Worm (Caenorhabditis elegans) whole organism, L1 larva: ENCODE measurements around the gene ZK563.7.

ENCODE experiments used
- Y116A8C.19 ChIP-seq: sonication (generic microtip); optimal IDR thresholded peaks from 2 replicates; lab custom pipeline; 2016; ENCODE audit warnings: missing compliant biosample characterization, missing genetic modification characterization, borderline replicate concordance
- aha-1 ChIP-seq: fragments of 150-350 bp; optimal IDR thresholded peaks from 2 replicates; lab custom pipeline; 2014; ENCODE audit warnings: missing biosample characterization, missing genetic modification characterization
- ama-1 ChIP-seq: fragments of 150-350 bp; optimal IDR thresholded peaks from 2 replicates; lab custom pipeline; 2014
- blmp-1 ChIP-seq: fragments of 150-350 bp; optimal IDR thresholded peaks from 2 replicates; lab custom pipeline; 2014; ENCODE audit warnings: missing biosample characterization, missing genetic modification characterization
- ceh-82 ChIP-seq, 3 experiments: fragments of 150-350 bp in 1 of 3; sonication (generic microtip) in 2 of 3; optimal IDR thresholded peaks; 2 replicates each; lab custom pipeline; 2014 to 2017; ENCODE audit warnings: missing biosample characterization in 3 of 3, missing genetic modification characterization in 3 of 3
- ceh-88 ChIP-seq: fragments of 200-800 bp; sonication (Bioruptor generic); IDR thresholded peaks from 2 replicates; pipeline ENCODE4 v1.3.6; 2022; ENCODE audit warnings: missing genetic modification characterization, missing compliant biosample characterization
- dsc-1 ChIP-seq: sonication (generic microtip); optimal IDR thresholded peaks from 2 replicates; lab custom pipeline; 2016; ENCODE audit warnings: mild to moderate bottlenecking, missing genetic modification characterization, missing compliant biosample characterization
- egl-13 ChIP-seq: sonication (generic microtip); optimal IDR thresholded peaks from 2 replicates; lab custom pipeline; 2016; ENCODE audit warnings: missing genotype, missing genetic modification reagents, missing genetic modification characterization, missing compliant biosample characterization
- egl-27 ChIP-seq, 2 experiments: fragments of 150-350 bp in 1 of 2; sonication (generic microtip); optimal IDR thresholded peaks; 3 replicates each; lab custom pipeline; 2017 to 2018; ENCODE audit warnings: missing biosample characterization in 2 of 2, missing genetic modification characterization in 2 of 2, missing genetic modification reagents in 2 of 2
- elt-2 ChIP-seq: sonication (generic microtip); optimal IDR thresholded peaks from 2 replicates; lab custom pipeline; 2016; ENCODE audit warnings: missing genetic modification characterization, mild to moderate bottlenecking, inconsistent platforms, missing compliant biosample characterization, missing genetic modification reagents
- fkh-8 ChIP-seq: sonication (generic microtip); optimal IDR thresholded peaks from 2 replicates; lab custom pipeline; 2016; ENCODE audit warnings: mild to moderate bottlenecking, missing genetic modification characterization, missing compliant biosample characterization
- hlh-4 ChIP-seq: sonication (generic microtip); optimal IDR thresholded peaks from 2 replicates; lab custom pipeline; 2016; ENCODE audit warnings: mild to moderate bottlenecking, missing genetic modification characterization, missing compliant biosample characterization
- hpl-2 ChIP-seq: fragments of 150-350 bp; optimal IDR thresholded peaks from 2 replicates; lab custom pipeline; 2014; ENCODE audit warnings: missing biosample characterization, missing genetic modification reagents, missing genetic modification characterization
- isw-1 ChIP-seq: fragments of 200-800 bp; sonication (Bioruptor generic); IDR thresholded peaks from 2 replicates; pipeline ENCODE4 v1.3.6; 2022; ENCODE audit warnings: missing genetic modification characterization, missing compliant biosample characterization
- jun-1 ChIP-seq: fragments of 150-350 bp; optimal IDR thresholded peaks from 2 replicates; lab custom pipeline; 2014; ENCODE audit warnings: missing biosample characterization, missing genetic modification reagents, missing genetic modification characterization
- lin-14 ChIP-seq: fragments of 200-800 bp; sonication (Bioruptor generic); optimal IDR thresholded peaks from 2 replicates; lab custom pipeline; 2018; ENCODE audit warnings: mild to moderate bottlenecking, missing genetic modification characterization, moderate library complexity, missing compliant biosample characterization
- lin-15B ChIP-seq: fragments of 150-350 bp; sonication (generic microtip); optimal IDR thresholded peaks from 3 replicates; lab custom pipeline; 2014; ENCODE audit warnings: missing biosample characterization, missing genetic modification characterization
- lin-35 ChIP-seq, 2 experiments: fragments of 150-350 bp; optimal IDR thresholded peaks; 2 replicates each; lab custom pipeline; 2014; ENCODE audit warnings: missing biosample characterization in 2 of 2, missing genetic modification characterization in 2 of 2, missing genetic modification reagents in 2 of 2
- lin-39 ChIP-seq: fragments of 150-350 bp; optimal IDR thresholded peaks from 2 replicates; lab custom pipeline; 2014; ENCODE audit warnings: missing biosample characterization, missing genetic modification reagents, missing genetic modification characterization
- lir-3 ChIP-seq: sonication (generic microtip); optimal IDR thresholded peaks from 2 replicates; lab custom pipeline; 2016; ENCODE audit warnings: mild to moderate bottlenecking, missing genetic modification characterization, moderate library complexity, missing compliant biosample characterization; ENCODE audit not compliant: poor library complexity
- lsy-2 ChIP-seq, 2 experiments: fragments of 150-350 bp; optimal IDR thresholded peaks; 2 replicates each; lab custom pipeline; 2014; ENCODE audit warnings: missing biosample characterization in 2 of 2, missing genetic modification characterization in 2 of 2
- mdl-1 ChIP-seq, 2 experiments: fragments of 150-350 bp; optimal IDR thresholded peaks; 2 replicates each; lab custom pipeline; 2014 to 2017; ENCODE audit warnings: missing biosample characterization in 2 of 2, missing genetic modification characterization in 2 of 2, inconsistent platforms in 1 of 2
- mef-2 ChIP-seq: fragments of 150-350 bp; optimal IDR thresholded peaks from 2 replicates; lab custom pipeline; 2014; ENCODE audit warnings: missing biosample characterization, missing genetic modification characterization
- nhr-11 ChIP-seq: fragments of 150-350 bp; optimal IDR thresholded peaks from 2 replicates; lab custom pipeline; 2014; ENCODE audit warnings: missing biosample characterization, missing genetic modification characterization
- nhr-12 ChIP-seq: sonication (generic microtip); optimal IDR thresholded peaks from 2 replicates; lab custom pipeline; 2017; ENCODE audit warnings: missing biosample characterization, missing genetic modification characterization
- nhr-19 ChIP-seq: fragments of 200-800 bp; sonication (Bioruptor generic); conservative IDR thresholded peaks from 2 replicates; pipeline ENCODE4 v1.3.6; 2022; ENCODE audit warnings: missing genetic modification characterization, missing compliant biosample characterization
- nhr-20 ChIP-seq: sonication (generic microtip); optimal IDR thresholded peaks from 2 replicates; lab custom pipeline; 2016; ENCODE audit warnings: mild to moderate bottlenecking, missing genetic modification characterization, missing compliant biosample characterization
- nhr-47 ChIP-seq: sonication (generic microtip); optimal IDR thresholded peaks from 2 replicates; lab custom pipeline; 2016; ENCODE audit warnings: mild to moderate bottlenecking, missing genetic modification characterization, moderate library complexity, missing compliant biosample characterization
- nhr-71 ChIP-seq: sonication (generic microtip); optimal IDR thresholded peaks from 2 replicates; lab custom pipeline; 2016; ENCODE audit warnings: mild to moderate bottlenecking, missing genetic modification characterization, moderate library complexity, missing compliant biosample characterization
- nhr-77 ChIP-seq: fragments of 150-350 bp; optimal IDR thresholded peaks from 2 replicates; lab custom pipeline; 2014; ENCODE audit warnings: missing biosample characterization, missing genetic modification characterization
- nhr-84 ChIP-seq: sonication (generic microtip); optimal IDR thresholded peaks from 2 replicates; lab custom pipeline; 2017; ENCODE audit warnings: missing biosample characterization, missing genetic modification characterization
- nhr-85 ChIP-seq: sonication (generic microtip); peaks from one replicate; lab custom pipeline; 2016; ENCODE audit warnings: missing genetic modification characterization, inconsistent platforms, missing compliant biosample characterization
- pag-3 ChIP-seq: sonication (generic microtip); optimal IDR thresholded peaks from 2 replicates; lab custom pipeline; 2017; ENCODE audit warnings: missing genetic modification characterization, mild to moderate bottlenecking, missing compliant biosample characterization, antibody characterized with exemption, borderline replicate concordance; ENCODE audit not compliant: insufficient read depth
- skn-1 ChIP-seq: fragments of 150-350 bp; optimal IDR thresholded peaks from 2 replicates; lab custom pipeline; 2014; ENCODE audit warnings: missing biosample characterization, missing genetic modification characterization
- snu-23 ChIP-seq: sonication (generic microtip); optimal IDR thresholded peaks from 2 replicates; lab custom pipeline; 2016; ENCODE audit warnings: missing genetic modification characterization, missing compliant biosample characterization
- sox-4 ChIP-seq: sonication (generic microtip); optimal IDR thresholded peaks from 2 replicates; lab custom pipeline; 2016; ENCODE audit warnings: missing genetic modification characterization, missing compliant biosample characterization
- sup-37 ChIP-seq: fragments of 200-800 bp; sonication (Bioruptor generic); optimal IDR thresholded peaks from 2 replicates; lab custom pipeline; 2018; ENCODE audit warnings: mild to moderate bottlenecking, missing genetic modification characterization, missing compliant biosample characterization
- swsn-7 ChIP-seq: sonication (generic microtip); optimal IDR thresholded peaks from 2 replicates; lab custom pipeline; 2016; ENCODE audit warnings: missing genetic modification characterization, missing compliant biosample characterization
- tbx-2 ChIP-seq: sonication (generic microtip); optimal IDR thresholded peaks from 2 replicates; lab custom pipeline; 2016; ENCODE audit warnings: missing genetic modification characterization, missing compliant biosample characterization
- vab-15 ChIP-seq: sonication (generic microtip); optimal IDR thresholded peaks from 2 replicates; lab custom pipeline; 2017; ENCODE audit warnings: missing genotype, mild to moderate bottlenecking, missing genetic modification characterization, missing compliant biosample characterization

The ZK563.7 gene

DNA sequence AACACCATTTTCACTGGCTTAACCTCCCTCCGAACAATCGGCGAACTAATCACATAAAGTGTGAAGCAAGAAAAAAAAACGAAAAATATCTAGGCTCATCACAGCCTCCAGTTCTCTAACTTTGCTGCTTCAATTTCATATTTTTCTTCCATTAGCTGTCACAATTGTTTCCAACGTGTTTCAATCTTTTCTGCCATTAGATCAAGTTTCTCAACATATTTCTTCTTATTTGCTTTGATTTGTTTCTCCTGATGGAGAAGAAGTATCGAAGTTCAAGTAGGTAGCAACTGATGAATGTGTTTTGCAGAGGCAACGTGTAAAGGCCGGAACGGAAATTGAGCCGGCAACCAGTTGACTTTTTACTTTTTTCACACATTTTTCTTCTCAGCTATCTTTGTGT lies at the start of gene ZK563.7:
TSS of gene ZK563.7 (plus strand) at position 301 of the 400 bp plus-strand sequence.
- TF ChIP-seq nhr-19 (GFP tag; lab: Robert Waterston, UW) (no peak), nhr-85 (peak; percentile 43), sup-37 (GFP tag; lab: Kevin White, UChicago) (no peak), hlh-4 (tag; lab: Kevin White, UChicago) (no peak)

DNA sequence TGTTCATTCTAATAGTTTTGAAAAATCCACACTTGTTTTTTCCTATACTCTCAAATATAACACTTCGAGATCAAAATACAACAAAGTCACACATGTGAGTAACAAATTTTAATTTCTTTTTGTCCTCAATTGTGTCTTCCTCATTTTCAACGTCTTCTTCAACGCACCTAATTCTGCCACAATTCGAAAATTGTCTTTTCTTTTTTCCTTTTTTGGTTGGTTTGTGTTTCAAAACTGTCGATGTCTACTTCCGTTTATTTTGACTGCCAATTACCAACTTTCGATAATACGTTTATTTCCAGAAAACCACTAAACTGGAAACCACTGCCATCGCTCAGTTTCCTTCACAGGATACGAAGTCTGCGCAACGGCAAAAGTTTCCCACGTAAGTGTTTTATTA lies 47.4 kb upstream of the ZK563.7 start, which contains the start of gene F11D5.1:
TSS of gene F11D5.1 (plus strand) at position 301 of the 400 bp plus-strand sequence.
- TF ChIP-seq ama-1 (no peak), lin-15B (no peak), nhr-20 (tag; lab: Kevin White, UChicago) (no peak), tbx-2 (tag; lab: Kevin White, UChicago) (no peak), mdl-1 (tag; optimal IDR thresholded peaks at IDR 0.05; lab: Kevin White, UChicago) (no peak), nhr-84 (tag; lab: Kevin White, UChicago) (no peak), nhr-47 (tag; lab: Kevin White, UChicago) (no peak), isw-1 (GFP tag; lab: Robert Waterston, UW) (no peak), pag-3 (tag; lab: Kevin White, UChicago) (no peak), nhr-12 (tag; lab: Kevin White, UChicago) (no peak), egl-27 (tag; optimal IDR thresholded peaks at IDR 0.05; lab: Kevin White, UChicago) (no peak), skn-1 (tag; lab: Kevin White, UChicago) (no peak)

- TF ChIP-seq ceh-88 = no peak
- TF ChIP-seq snu-23 (GFP tag; lab: Kevin White, UChicago) = no peak
- TF ChIP-seq blmp-1 (tag; lab: Kevin White, UChicago) = no peak
- peak; percentile 8 for TF ChIP-seq jun-1 (tag; lab: Kevin White, UChicago)
- TF ChIP-seq nhr-19 (GFP tag; lab: Robert Waterston, UW) = no peak
- TF ChIP-seq ceh-82 (tag; optimal IDR thresholded peaks at IDR 0.05; lab: Kevin White, UChicago) = no peak
- no peak for TF ChIP-seq aha-1 (tag; lab: Kevin White, UChicago)
- no peak for TF ChIP-seq tbx-2 (tag; lab: Kevin White, UChicago)
- TF ChIP-seq nhr-77 (tag; lab: Kevin White, UChicago) = no peak
- TF ChIP-seq Y116A8C.19 = no peak
- no peak for TF ChIP-seq lir-3
- TF ChIP-seq elt-2 (tag; lab: Kevin White, UChicago) = peak; percentile 65
Observed at ce11 chrX:3334115-3334514, 46.2 kb upstream of the ZK563.7 start.

DNA sequence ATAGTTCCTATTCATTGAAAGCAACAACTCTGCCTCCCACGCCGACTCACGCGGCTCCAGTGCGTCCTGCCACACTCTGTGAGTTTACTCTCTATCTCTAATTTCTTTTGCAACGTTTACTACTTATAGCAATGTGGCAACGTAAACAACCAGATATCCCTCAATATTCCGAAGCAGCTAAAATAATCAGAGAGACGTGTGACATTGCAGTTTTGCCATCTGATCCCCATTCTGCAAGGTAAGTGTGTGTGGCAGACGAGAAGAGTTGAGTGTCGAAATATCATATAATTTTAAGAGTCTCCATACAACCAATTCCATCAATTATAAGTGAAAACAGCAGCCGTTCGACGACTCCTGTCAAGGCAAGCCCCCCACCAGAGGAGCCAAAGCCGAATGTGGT lies 40.4 kb upstream of the ZK563.7 start:
- TF ChIP-seq lsy-2 (tag; optimal IDR thresholded peaks at IDR 0.05; lab: Kevin White, UChicago) = peak in 1 of 2 experiments; percentile 5
- TF ChIP-seq egl-13 = peak; percentile 59
- TF ChIP-seq lin-39 (tag; lab: Kevin White, UChicago) = no peak
- TF ChIP-seq fkh-8 (tag; lab: Kevin White, UChicago) = peak; percentile 83
- TF ChIP-seq nhr-77 (tag; lab: Kevin White, UChicago) = no peak
- peak; percentile 33 for TF ChIP-seq nhr-71 (tag; lab: Kevin White, UChicago)
- TF ChIP-seq nhr-47 (tag; lab: Kevin White, UChicago) = peak; percentile 13
- no peak for TF ChIP-seq nhr-11 (tag; lab: Kevin White, UChicago)
- peak; percentile 58 for TF ChIP-seq dsc-1
- peak; percentile 30 for TF ChIP-seq sox-4 (tag; lab: Kevin White, UChicago)
- TF ChIP-seq lin-15B = no peak
- TF ChIP-seq nhr-12 (tag; lab: Kevin White, UChicago) = no peak
- TF ChIP-seq lin-14 (GFP tag; lab: Kevin White, UChicago) = peak; percentile 40
- no peak for TF ChIP-seq lin-35 (GFP tag; optimal IDR thresholded peaks at IDR 0.05; lab: Kevin White, UChicago)
- TF ChIP-seq hpl-2 (GFP tag; lab: Kevin White, UChicago) = no peak
- TF ChIP-seq ama-1 = no peak
- TF ChIP-seq swsn-7 (tag; lab: Kevin White, UChicago) = no peak
- no peak for TF ChIP-seq mef-2 (tag; lab: Kevin White, UChicago)
- TF ChIP-seq vab-15 = no peak
